Fruit fly (Drosophila melanogaster) whole organism, wandering third instar larva: ENCODE results near the gene Kots.

Source experiments
- CG32264 ChIP-seq: fragments of 200-800 bp; sonication (Bioruptor generic); optimal IDR thresholded peaks from 2 replicates; lab custom pipeline; 2016; ENCODE audit warnings: missing biosample characterization, missing genetic modification characterization
- HLH106 ChIP-seq: fragments of 200-800 bp; optimal IDR thresholded peaks from 3 replicates; lab custom pipeline; 2019; ENCODE audit warnings: missing biosample characterization, mild to moderate bottlenecking, missing genetic modification characterization, moderate library complexity
- Hr78 ChIP-seq: fragments of >200 bp; optimal IDR thresholded peaks from 2 replicates; lab custom pipeline; 2017; ENCODE audit warnings: missing biosample characterization, missing genetic modification characterization
- Mio ChIP-seq: sonication (Bioruptor generic); optimal IDR thresholded peaks from 2 replicates; lab custom pipeline; 2016; ENCODE audit warnings: missing biosample characterization, missing genetic modification characterization
- Myc ChIP-seq: fragments of >200 bp; optimal IDR thresholded peaks from 2 replicates; lab custom pipeline; 2017
- N ChIP-seq: fragments of >200 bp; optimal IDR thresholded peaks from 2 replicates; lab custom pipeline; 2018; ENCODE audit warnings: missing biosample characterization, missing external identifiers, missing genetic modification characterization
- OdsH ChIP-seq: fragments of 200-800 bp; sonication (Bioruptor generic); optimal IDR thresholded peaks from 2 replicates; lab custom pipeline; 2016; ENCODE audit warnings: missing biosample characterization, mild to moderate bottlenecking, missing genetic modification characterization
- dsf ChIP-seq: sonication (Bioruptor generic); optimal IDR thresholded peaks from 2 replicates; lab custom pipeline; 2016; ENCODE audit warnings: missing biosample characterization, missing genetic modification characterization, borderline replicate concordance
- foxo ChIP-seq, 2 experiments: fragments of 200-800 bp; sonication (Bioruptor generic); optimal IDR thresholded peaks; 2 replicates in 1 of 2; 3 replicates in 1 of 2; lab custom pipeline; 2016 to 2017; ENCODE audit warnings: missing biosample characterization in 2 of 2, missing genetic modification characterization in 2 of 2
- fru ChIP-seq: fragments of 200-800 bp; sonication (Bioruptor generic); optimal IDR thresholded peaks from 3 replicates; lab custom pipeline; 2016; ENCODE audit warnings: missing biosample characterization, mild to moderate bottlenecking, missing genetic modification characterization
- sv ChIP-seq: fragments of 200-800 bp; sonication (Bioruptor generic); optimal IDR thresholded peaks from 3 replicates; lab custom pipeline; 2016; ENCODE audit warnings: missing biosample characterization, missing genetic modification characterization

DNA sequence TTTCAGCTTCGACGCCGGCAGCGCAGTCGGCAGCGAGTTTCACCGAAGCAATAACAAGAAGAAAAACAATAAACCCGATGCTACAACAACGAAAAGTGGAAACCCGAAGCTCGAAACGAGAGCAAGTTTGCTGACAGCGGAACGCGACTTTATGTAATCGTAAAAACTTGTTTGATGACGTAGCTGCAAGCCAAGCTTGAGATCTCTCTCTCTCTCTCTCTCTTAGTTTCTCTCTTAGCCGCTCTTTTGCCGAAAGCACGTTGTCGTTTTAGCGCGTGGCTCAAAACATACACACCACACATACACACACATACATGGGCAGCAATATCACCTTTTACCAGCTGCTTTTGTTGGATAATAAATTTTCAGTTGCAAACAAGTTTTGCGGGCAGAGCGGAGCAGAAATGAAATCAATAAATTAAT, 12.1 kb upstream of the Kots start:
- no peak for TF ChIP-seq Mio (GFP tag; lab: Kevin White, UChicago)
- TF ChIP-seq dsf (GFP tag; lab: Kevin White, UChicago), result no peak
- no peak for TF ChIP-seq sv (GFP tag; lab: Kevin White, UChicago)
- peak; percentile 3 for TF ChIP-seq fru (GFP tag; lab: Kevin White, UChicago)
- no peak for TF ChIP-seq foxo (GFP tag; optimal IDR thresholded peaks at IDR 0.05; lab: Kevin White, UChicago)
- no peak for TF ChIP-seq OdsH (GFP tag; lab: Kevin White, UChicago)
- no peak for TF ChIP-seq CG32264 (GFP tag; lab: Kevin White, UChicago)
- TF ChIP-seq Hr78, result no peak
- no peak for TF ChIP-seq Myc (lab: Kevin White, UChicago)
- no peak for TF ChIP-seq N (GFP tag; lab: Kevin White, UChicago)
- TF ChIP-seq HLH106 (tag; lab: Kevin White, UChicago), result no peak
